Worm (Caenorhabditis elegans) whole organism, early embryonic: ENCODE measurements around the gene srh-283.

Source experiments
- B0310.2 ChIP-seq: sonication (generic microtip); optimal IDR thresholded peaks from 2 replicates; lab custom pipeline; 2016; ENCODE audit warnings: mild to moderate bottlenecking, missing genetic modification characterization, missing compliant biosample characterization
- ama-1 ChIP-seq: fragments of 150-350 bp; optimal IDR thresholded peaks from 2 replicates; lab custom pipeline; 2014
- flt-1 ChIP-seq: fragments of 200-800 bp; sonication (Bioruptor generic); IDR thresholded peaks from 2 replicates; pipeline ENCODE4 v1.3.6; 2022; ENCODE audit warnings: missing genetic modification characterization, missing compliant biosample characterization
- pes-1 ChIP-seq: fragments of 200-800 bp; sonication (Bioruptor generic); IDR thresholded peaks from 2 replicates; pipeline ENCODE4 v1.3.6; 2022; ENCODE audit warnings: missing genetic modification reagents, missing genetic modification characterization, missing compliant biosample characterization
- tbx-11 ChIP-seq: fragments of 200-800 bp; sonication (Bioruptor generic); IDR thresholded peaks from 2 replicates; pipeline ENCODE4 v1.3.6; 2022; ENCODE audit warnings: missing genetic modification characterization, missing compliant biosample characterization

DNA sequence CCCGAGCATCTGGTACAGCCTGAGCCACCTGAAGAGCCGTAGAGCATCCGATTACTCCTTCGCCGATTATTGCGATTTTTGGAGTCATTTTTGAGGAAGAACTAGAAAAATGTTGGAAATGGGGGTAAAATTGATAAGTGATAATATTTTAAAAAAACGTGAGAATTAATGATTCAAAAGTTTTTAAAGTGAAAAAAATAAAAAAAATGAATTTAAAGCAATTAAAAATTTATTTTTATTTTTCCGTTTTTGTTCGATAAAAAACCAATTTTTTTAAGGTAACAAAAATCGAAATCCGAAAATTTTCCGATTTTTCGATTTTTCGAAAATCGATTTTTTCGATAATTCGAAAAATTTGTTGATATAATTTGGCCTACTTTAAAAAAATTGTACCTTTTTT, 12.0 kb downstream of the srh-283 start, which contains the start of gene ddo-1:
- TF ChIP-seq ama-1 (lab: Kevin White, UChicago) (no peak), flt-1 (GFP tag; lab: Robert Waterston, UW) (no peak), tbx-11 (GFP tag; lab: Robert Waterston, UW) (no peak), pes-1 (GFP tag; lab: Robert Waterston, UW) (no peak), B0310.2 (tag; lab: Kevin White, UChicago) (no peak)
